Worm (Caenorhabditis elegans) whole organism, L3 larva: Measurements from ENCODE around the gene R10D12.8.
A peak's percentile ranks its signal among the peaks of the same experiment; 100 is the strongest.

ENCODE experiments used
- R02D3.7 ChIP-seq: fragments of 150-350 bp; optimal IDR thresholded peaks from 2 replicates; lab custom pipeline; 2014; ENCODE audit warnings: missing biosample characterization, missing genetic modification characterization
- ama-1 ChIP-seq: fragments of 150-350 bp; optimal IDR thresholded peaks from 2 replicates; lab custom pipeline; 2018
- ceh-16 ChIP-seq: sonication (generic microtip); optimal IDR thresholded peaks from 2 replicates; lab custom pipeline; 2017; ENCODE audit warnings: missing biosample characterization, missing genetic modification characterization
- ceh-28 ChIP-seq: fragments of 150-350 bp; optimal IDR thresholded peaks from 2 replicates; lab custom pipeline; 2014; ENCODE audit warnings: missing biosample characterization, missing genetic modification reagents, missing genetic modification characterization
- ceh-82 ChIP-seq: fragments of 150-350 bp; optimal IDR thresholded peaks from 2 replicates; lab custom pipeline; 2014; ENCODE audit warnings: missing biosample characterization, missing genetic modification characterization
- daf-12 ChIP-seq: fragments of 150-350 bp; optimal IDR thresholded peaks from 2 replicates; lab custom pipeline; 2014; ENCODE audit warnings: missing biosample characterization, missing genetic modification reagents, missing genetic modification characterization
- egl-27 ChIP-seq: sonication (generic microtip); optimal IDR thresholded peaks from 4 replicates; lab custom pipeline; 2017; ENCODE audit warnings: missing biosample characterization, missing genetic modification reagents, missing genetic modification characterization
- egl-5 ChIP-seq: fragments of 150-350 bp; optimal IDR thresholded peaks from 2 replicates; lab custom pipeline; 2017; ENCODE audit warnings: missing biosample characterization, missing genetic modification reagents, missing genetic modification characterization, inconsistent platforms
- elt-3 ChIP-seq, 3 experiments: fragments of 150-350 bp in 1 of 3; sonication (generic microtip) in 2 of 3; optimal IDR thresholded peaks; 2 replicates in 2 of 3; 4 replicates in 1 of 3; lab custom pipeline; 2014 to 2017; ENCODE audit warnings: missing biosample characterization in 3 of 3, missing genetic modification characterization in 3 of 3
- eor-1 ChIP-seq, 2 experiments: fragments of 150-350 bp; optimal IDR thresholded peaks; 2 replicates each; lab custom pipeline; 2014 to 2018; ENCODE audit warnings: missing biosample characterization in 2 of 2, missing genetic modification characterization in 2 of 2
- fkh-10 ChIP-seq: sonication (generic microtip); optimal IDR thresholded peaks from 2 replicates; lab custom pipeline; 2017; ENCODE audit warnings: missing biosample characterization, missing genetic modification reagents, missing genetic modification characterization
- fkh-2 ChIP-seq: fragments of 150-350 bp; optimal IDR thresholded peaks from 2 replicates; lab custom pipeline; 2014; ENCODE audit warnings: missing biosample characterization, missing genetic modification reagents, missing genetic modification characterization
- fos-1 ChIP-seq: fragments of 150-350 bp; optimal IDR thresholded peaks from 2 replicates; lab custom pipeline; 2014; ENCODE audit warnings: missing biosample characterization, missing genetic modification characterization
- jun-1 ChIP-seq: fragments of 150-350 bp; optimal IDR thresholded peaks from 2 replicates; lab custom pipeline; 2014; ENCODE audit warnings: missing biosample characterization, missing genetic modification reagents, missing genetic modification characterization
- lin-15B ChIP-seq: fragments of 150-350 bp; optimal IDR thresholded peaks from 2 replicates; lab custom pipeline; 2014; ENCODE audit warnings: missing biosample characterization, missing genetic modification characterization
- mdl-1 ChIP-seq: fragments of 150-350 bp; optimal IDR thresholded peaks from 2 replicates; lab custom pipeline; 2014; ENCODE audit warnings: missing biosample characterization, missing genetic modification characterization
- mml-1 ChIP-seq: fragments of 150-350 bp; sonication (generic microtip); optimal IDR thresholded peaks from 3 replicates; lab custom pipeline; 2014; ENCODE audit warnings: missing biosample characterization, missing genetic modification characterization
- nfya-1 ChIP-seq: sonication (generic microtip); optimal IDR thresholded peaks from 2 replicates; lab custom pipeline; 2017; ENCODE audit warnings: missing genetic modification characterization, mild to moderate bottlenecking, missing compliant biosample characterization, antibody characterized with exemption, moderate library complexity; ENCODE audit not compliant: insufficient read depth
- nhr-12 ChIP-seq: fragments of 150-350 bp; optimal IDR thresholded peaks from 2 replicates; lab custom pipeline; 2014; ENCODE audit warnings: missing biosample characterization, missing genetic modification characterization
- nhr-23 ChIP-seq: fragments of 150-350 bp; optimal IDR thresholded peaks from 2 replicates; lab custom pipeline; 2014; ENCODE audit warnings: missing biosample characterization, missing genetic modification reagents, missing genetic modification characterization
- nhr-237 ChIP-seq: fragments of 150-350 bp; optimal IDR thresholded peaks from 2 replicates; lab custom pipeline; 2014; ENCODE audit warnings: missing biosample characterization, missing genetic modification characterization
- nhr-25 ChIP-seq: sonication (generic microtip); optimal IDR thresholded peaks from 2 replicates; lab custom pipeline; 2017; ENCODE audit warnings: missing biosample characterization, missing genetic modification characterization
- nhr-28 ChIP-seq: fragments of 150-350 bp; optimal IDR thresholded peaks from 2 replicates; lab custom pipeline; 2014; ENCODE audit warnings: missing biosample characterization, missing genetic modification characterization
- nhr-43 ChIP-seq: sonication (generic microtip); optimal IDR thresholded peaks from 2 replicates; lab custom pipeline; 2016; ENCODE audit warnings: mild to moderate bottlenecking, missing genetic modification characterization, missing compliant biosample characterization; ENCODE audit not compliant: poor library complexity, severe bottlenecking
- nhr-67 ChIP-seq: fragments of 150-350 bp; optimal IDR thresholded peaks from 2 replicates; lab custom pipeline; 2014; ENCODE audit warnings: missing biosample characterization, missing genetic modification characterization
- nhr-76 ChIP-seq: fragments of 150-350 bp; sonication (generic microtip); optimal IDR thresholded peaks from 5 replicates; lab custom pipeline; 2014; ENCODE audit warnings: missing biosample characterization, missing genetic modification characterization
- nhr-77 ChIP-seq: fragments of 150-350 bp; optimal IDR thresholded peaks from 2 replicates; lab custom pipeline; 2014; ENCODE audit warnings: missing biosample characterization, missing genetic modification characterization
- pqm-1 ChIP-seq: fragments of 150-350 bp; optimal IDR thresholded peaks from 2 replicates; lab custom pipeline; 2017; ENCODE audit warnings: missing biosample characterization, missing genetic modification characterization, inconsistent platforms
- tbx-2 ChIP-seq: sonication (generic microtip); optimal IDR thresholded peaks from 2 replicates; lab custom pipeline; 2016; ENCODE audit warnings: mild to moderate bottlenecking, missing genetic modification characterization, missing compliant biosample characterization
- unc-39 ChIP-seq: sonication (generic microtip); optimal IDR thresholded peaks from 4 replicates; lab custom pipeline; 2017; ENCODE audit warnings: missing biosample characterization, missing genetic modification characterization
- unc-62 ChIP-seq: fragments of 150-350 bp; sonication (generic microtip); optimal IDR thresholded peaks from 4 replicates; lab custom pipeline; 2014; ENCODE audit warnings: missing biosample characterization, missing genetic modification reagents, missing genetic modification characterization
- zag-1 ChIP-seq: fragments of 150-350 bp; optimal IDR thresholded peaks from 2 replicates; lab custom pipeline; 2014; ENCODE audit warnings: missing biosample characterization, missing genetic modification characterization

The R10D12.8 gene

ce11 chrV:13936052-13936451 lies 17.0 kb downstream of the R10D12.8 start (continued):
- TF ChIP-seq elt-3 (tag; optimal IDR thresholded peaks at IDR 0.05; lab: Kevin White, UChicago), result peak in 1 of 3 experiments; percentile 27
- TF ChIP-seq tbx-2 (tag; lab: Kevin White, UChicago), result no peak
- no peak for TF ChIP-seq R02D3.7
- no peak for TF ChIP-seq mdl-1 (tag; lab: Kevin White, UChicago)
- no peak for TF ChIP-seq nhr-67 (tag; lab: Kevin White, UChicago)
- TF ChIP-seq nhr-25, result peak; percentile 16
- TF ChIP-seq nfya-1, result no peak
- TF ChIP-seq lin-15B (tag; lab: Kevin White, UChicago), result no peak
- TF ChIP-seq nhr-237, result no peak
- no peak for TF ChIP-seq fkh-10 (GFP tag; lab: Kevin White, UChicago)

- TF ChIP-seq egl-5 (no peak), elt-3 (tag; optimal IDR thresholded peaks at IDR 0.05; lab: Kevin White, UChicago) (peak in 1 of 3 experiments; percentile 42), nhr-67 (tag; lab: Kevin White, UChicago) (no peak), nhr-77 (no peak)
Measured at ce11 chrV:13935423-13935822, 17.7 kb downstream of the R10D12.8 start.

- TF ChIP-seq fkh-10 (GFP tag; lab: Kevin White, UChicago), result no peak
- TF ChIP-seq nhr-76 (tag; lab: Kevin White, UChicago), result no peak
- no peak for TF ChIP-seq nhr-28 (tag; lab: Kevin White, UChicago)
- TF ChIP-seq eor-1 (tag; optimal IDR thresholded peaks at IDR 0.05; lab: Kevin White, UChicago), result no peak
- TF ChIP-seq nhr-43, result no peak
- TF ChIP-seq ceh-82 (tag; lab: Kevin White, UChicago), result no peak
- TF ChIP-seq ceh-16 (tag; lab: Kevin White, UChicago), result no peak
- no peak for TF ChIP-seq lin-15B (tag; lab: Kevin White, UChicago)
- TF ChIP-seq nfya-1, result no peak
- TF ChIP-seq pqm-1 (tag; lab: Kevin White, UChicago), result no peak
- TF ChIP-seq fkh-2 (tag; lab: Kevin White, UChicago), result no peak
- TF ChIP-seq, all 47 proteins: peak for 0
Measured at ce11 chrV:13934545-13934944, 18.5 kb downstream of the R10D12.8 start, which contains the start of gene R10D12.1. Gene R10D12.1, minus strand, starts transcription at chrV:13934645.

- TF ChIP-seq nhr-77 (no peak), daf-12 (tag; lab: Kevin White, UChicago) (no peak), mml-1 (tag; lab: Kevin White, UChicago) (no peak), jun-1 (tag; lab: Kevin White, UChicago) (no peak), nhr-12 (no peak), fkh-2 (tag; lab: Kevin White, UChicago) (no peak), nhr-23 (no peak), ceh-28 (no peak), lin-15B (tag; lab: Kevin White, UChicago) (no peak), unc-62 (GFP tag; lab: Kevin White, UChicago) (no peak)
- TF ChIP-seq, all 47 proteins: peak for 0
Measured at ce11 chrV:13931952-13932351, 21.1 kb downstream of the R10D12.8 start.

ce11 chrV:13931225-13931624 lies 21.9 kb downstream of the R10D12.8 start, which contains the start of gene C06B3.16:
Gene C06B3.16, plus strand, starts transcription at chrV:13931525.
- TF ChIP-seq nhr-23, result no peak
- TF ChIP-seq nhr-12, result no peak
- no peak for TF ChIP-seq unc-39
- no peak for TF ChIP-seq R02D3.7
- TF ChIP-seq zag-1 (tag; lab: Kevin White, UChicago), result no peak

ce11 chrV:13929503-13929902 lies 23.6 kb downstream of the R10D12.8 start, which contains the start of gene srxa-13:
Gene srxa-13, plus strand, starts transcription at chrV:13929803.
- TF ChIP-seq ceh-82 (tag; lab: Kevin White, UChicago) (no peak), egl-5 (no peak), nhr-25 (no peak), fos-1 (tag; lab: Kevin White, UChicago) (no peak), ama-1 (no peak)

- TF ChIP-seq egl-27, result no peak
Measured at ce11 chrV:13926398-13926797, 26.7 kb downstream of the R10D12.8 start, which contains the start of gene srxa-12. Gene srxa-12, plus strand, starts transcription at chrV:13926698.
